Fruit fly (Drosophila melanogaster) whole organism, embryonic: ENCODE data around the gene RtcB.
A peak's percentile ranks its signal among the peaks of the same experiment; 100 is the strongest.

Source experiments
- Abd-B ChIP-seq: fragments of 200-800 bp; sonication (Bioruptor generic); optimal IDR thresholded peaks from 2 replicates; lab custom pipeline; 2018; ENCODE audit warnings: missing biosample characterization, mild to moderate bottlenecking, missing genetic modification characterization, moderate library complexity
- Adf1 ChIP-seq: fragments of 200-800 bp; sonication (Bioruptor generic); IDR thresholded peaks from 2 replicates; pipeline ENCODE4 v1.3.6; 2022; ENCODE audit warnings: missing biosample characterization, missing genetic modification characterization
- B-H2 ChIP-seq: fragments of 200-800 bp; sonication (Bioruptor generic); optimal IDR thresholded peaks from 2 replicates; lab custom pipeline; 2018; ENCODE audit warnings: missing biosample characterization, mild to moderate bottlenecking, missing genetic modification characterization
- CG1024 ChIP-seq: fragments of 200-800 bp; sonication (Bioruptor generic); IDR thresholded peaks from 2 replicates; pipeline ENCODE4 v1.3.6; 2022; ENCODE audit warnings: missing biosample characterization, missing genetic modification characterization
- CG12155 ChIP-seq: fragments of 200-800 bp; sonication (Bioruptor generic); optimal IDR thresholded peaks from 3 replicates; lab custom pipeline; 2016; ENCODE audit warnings: missing biosample characterization, missing genetic modification characterization
- CG12744 ChIP-seq: fragments of 200-800 bp; sonication (Bioruptor generic); optimal IDR thresholded peaks from 2 replicates; lab custom pipeline; 2016; ENCODE audit warnings: missing biosample characterization, missing genetic modification characterization
- CG14014 ChIP-seq: fragments of 200-800 bp; sonication (Bioruptor generic); IDR thresholded peaks from 2 replicates; pipeline ENCODE4 v1.3.6; 2022; ENCODE audit warnings: missing biosample characterization, missing genetic modification characterization
- CG14710 ChIP-seq: fragments of 200-800 bp; sonication (Bioruptor generic); optimal IDR thresholded peaks from 3 replicates; lab custom pipeline; 2019; ENCODE audit warnings: missing biosample characterization, mild to moderate bottlenecking, missing genetic modification characterization, moderate library complexity
- CG17186 ChIP-seq: fragments of 200-800 bp; sonication (Bioruptor generic); optimal IDR thresholded peaks from 3 replicates; lab custom pipeline; 2017; ENCODE audit warnings: missing biosample characterization, missing genetic modification reagents, missing genetic modification characterization
- CG17829 ChIP-seq: fragments of 200-800 bp; optimal IDR thresholded peaks from 2 replicates; lab custom pipeline; 2019; ENCODE audit warnings: missing biosample characterization, mild to moderate bottlenecking, missing genetic modification characterization, moderate library complexity
- CG18619 ChIP-seq: fragments of 200-800 bp; sonication (Bioruptor generic); optimal IDR thresholded peaks from 3 replicates; lab custom pipeline; 2017; ENCODE audit warnings: missing biosample characterization, mild to moderate bottlenecking, missing genetic modification characterization
- CG2129 ChIP-seq: fragments of 200-800 bp; sonication (Bioruptor generic); IDR thresholded peaks from 2 replicates; pipeline ENCODE4 v1.3.6; 2022; ENCODE audit warnings: missing biosample characterization, missing genetic modification characterization; ENCODE audit not compliant: partially characterized antibody
- CG34376 ChIP-seq: fragments of 200-800 bp; sonication (Bioruptor generic); optimal IDR thresholded peaks from 2 replicates; lab custom pipeline; 2018; ENCODE audit warnings: missing biosample characterization, mild to moderate bottlenecking, missing genetic modification characterization
- CG34422 ChIP-seq: fragments of 200-800 bp; sonication (Bioruptor generic); IDR thresholded peaks from 3 replicates; pipeline ENCODE4 v1.3.6; 2022; ENCODE audit warnings: missing biosample characterization, missing genetic modification characterization
- CG4328 ChIP-seq: fragments of 200-800 bp; sonication (Bioruptor generic); optimal IDR thresholded peaks from 3 replicates; lab custom pipeline; 2017; ENCODE audit warnings: missing biosample characterization, missing genetic modification reagents, missing genetic modification characterization
- CG4404 ChIP-seq: fragments of 200-800 bp; sonication (Bioruptor generic); IDR thresholded peaks from 2 replicates; pipeline ENCODE4 v1.3.6; 2022; ENCODE audit warnings: missing biosample characterization, missing genetic modification characterization
- CG4617 ChIP-seq: fragments of 200-800 bp; sonication (Bioruptor generic); optimal IDR thresholded peaks from 3 replicates; lab custom pipeline; 2016; ENCODE audit warnings: missing biosample characterization, missing genetic modification characterization, borderline replicate concordance
- CG6654 ChIP-seq: fragments of 200-800 bp; sonication (Bioruptor generic); optimal IDR thresholded peaks from 2 replicates; lab custom pipeline; 2017; ENCODE audit warnings: missing biosample characterization, mild to moderate bottlenecking, missing genetic modification characterization
- CG7357 ChIP-seq: fragments of 200-800 bp; sonication (Bioruptor generic); IDR thresholded peaks from 3 replicates; pipeline ENCODE4 v1.3.6; 2022; ENCODE audit warnings: missing biosample characterization, missing genetic modification characterization
- CG7372 ChIP-seq: fragments of 200-800 bp; sonication (Bioruptor generic); IDR thresholded peaks from 2 replicates; pipeline ENCODE4 v1.3.6; 2022; ENCODE audit warnings: missing biosample characterization, missing genetic modification characterization
- CG8281 ChIP-seq: fragments of 200-800 bp; sonication (Bioruptor generic); optimal IDR thresholded peaks from 2 replicates; lab custom pipeline; 2018; ENCODE audit warnings: missing biosample characterization, mild to moderate bottlenecking, missing genetic modification characterization, moderate library complexity
- CkIIα-i1 ChIP-seq: fragments of 200-800 bp; sonication (Bioruptor generic); IDR thresholded peaks from 2 replicates; pipeline ENCODE4 v1.3.6; 2022; ENCODE audit warnings: missing biosample characterization, missing genetic modification characterization
- CoRest ChIP-seq: fragments of 200-800 bp; sonication (Bioruptor generic); optimal IDR thresholded peaks from 3 replicates; lab custom pipeline; 2018; ENCODE audit warnings: missing biosample characterization, mild to moderate bottlenecking, missing genetic modification characterization, moderate library complexity
- Dll ChIP-seq: fragments of 200-800 bp; sonication (Bioruptor generic); IDR thresholded peaks from 4 replicates; pipeline ENCODE4 v1.3.6; 2022; ENCODE audit warnings: missing biosample characterization, missing genetic modification characterization; ENCODE audit not compliant: partially characterized antibody
- Fer3 ChIP-seq: fragments of 200-800 bp; sonication (Bioruptor generic); optimal IDR thresholded peaks from 2 replicates; lab custom pipeline; 2018; ENCODE audit warnings: missing biosample characterization, mild to moderate bottlenecking, missing genetic modification characterization, moderate library complexity
- Hand ChIP-seq: fragments of 200-800 bp; sonication (Bioruptor generic); optimal IDR thresholded peaks from 2 replicates; lab custom pipeline; 2017; ENCODE audit warnings: mild to moderate bottlenecking, missing biosample characterization, missing genetic modification reagents, missing genetic modification characterization
- Hmx ChIP-seq: fragments of 200-800 bp; sonication (Bioruptor generic); optimal IDR thresholded peaks from 2 replicates; lab custom pipeline; 2016; ENCODE audit warnings: missing biosample characterization, missing genetic modification characterization
- Mes4 ChIP-seq: fragments of 200-800 bp; sonication (Bioruptor generic); optimal IDR thresholded peaks from 2 replicates; lab custom pipeline; 2016; ENCODE audit warnings: missing biosample characterization, missing genetic modification characterization
- Myb ChIP-seq: fragments of 200-800 bp; sonication (Bioruptor generic); optimal IDR thresholded peaks from 2 replicates; lab custom pipeline; 2016; ENCODE audit warnings: missing biosample characterization, missing genetic modification characterization
- Nf-YC ChIP-seq: fragments of 200-800 bp; optimal IDR thresholded peaks from 3 replicates; lab custom pipeline; 2019; ENCODE audit warnings: missing biosample characterization, mild to moderate bottlenecking, missing genetic modification characterization, moderate library complexity
- Ravus ChIP-seq: fragments of 200-800 bp; sonication (Bioruptor generic); IDR thresholded peaks from 2 replicates; pipeline ENCODE4 v1.3.6; 2022; ENCODE audit warnings: missing biosample characterization, missing genetic modification characterization
- Rfx ChIP-seq: fragments of 200-800 bp; sonication (Bioruptor generic); IDR thresholded peaks from 2 replicates; pipeline ENCODE4 v1.3.6; 2022; ENCODE audit warnings: missing biosample characterization, missing genetic modification characterization
- Six4 ChIP-seq: fragments of 200-800 bp; sonication (Bioruptor generic); optimal IDR thresholded peaks from 2 replicates; lab custom pipeline; 2016; ENCODE audit warnings: missing biosample characterization, missing genetic modification characterization
- Sox100B ChIP-seq: fragments of 200-800 bp; sonication (Bioruptor generic); optimal IDR thresholded peaks from 3 replicates; lab custom pipeline; 2018; ENCODE audit warnings: missing biosample characterization, mild to moderate bottlenecking, missing genetic modification characterization
- Sox102F ChIP-seq: fragments of 200-800 bp; sonication (Bioruptor generic); optimal IDR thresholded peaks from 2 replicates; lab custom pipeline; 2018; ENCODE audit warnings: missing biosample characterization, mild to moderate bottlenecking, missing genetic modification characterization, moderate library complexity
- Stat92E ChIP-seq, 3 experiments: fragments of >200 bp in 2 of 3; fragments of 200-800 bp in 1 of 3; sonication (Bioruptor generic) in 1 of 3; optimal IDR thresholded peaks; 2 replicates each; lab custom pipeline; 2017 to 2019; ENCODE audit warnings: missing biosample characterization in 3 of 3, missing genetic modification characterization in 3 of 3, mild to moderate bottlenecking in 1 of 3, moderate library complexity in 1 of 3
- Taf1 ChIP-seq: fragments of 200-800 bp; sonication (Bioruptor generic); IDR thresholded peaks from 2 replicates; pipeline ENCODE4 v1.3.6; 2022; ENCODE audit warnings: missing biosample characterization, missing genetic modification characterization
- Tbp ChIP-seq: fragments of >200 bp; optimal IDR thresholded peaks from 2 replicates; lab custom pipeline; 2018; ENCODE audit warnings: missing biosample characterization, missing genetic modification characterization
- br ChIP-seq: fragments of >200 bp; optimal IDR thresholded peaks from 2 replicates; lab custom pipeline; 2017
- caup ChIP-seq: fragments of 200-800 bp; sonication (Bioruptor generic); optimal IDR thresholded peaks from 3 replicates; lab custom pipeline; 2017; ENCODE audit warnings: missing biosample characterization, mild to moderate bottlenecking, missing genetic modification characterization, moderate library complexity; ENCODE audit not compliant: severe bottlenecking
- chinmo ChIP-seq: fragments of 200-800 bp; sonication (Bioruptor generic); IDR thresholded peaks from 4 replicates; pipeline ENCODE4 v1.3.6; 2022; ENCODE audit warnings: missing biosample characterization, missing genetic modification characterization; ENCODE audit not compliant: partially characterized antibody
- croc ChIP-seq: fragments of 200-800 bp; sonication (Bioruptor generic); conservative IDR thresholded peaks from 3 replicates; pipeline ENCODE4 v1.3.6; 2022; ENCODE audit warnings: missing biosample characterization, missing genetic modification characterization
- emc ChIP-seq: fragments of 200-800 bp; sonication (Bioruptor generic); optimal IDR thresholded peaks from 2 replicates; lab custom pipeline; 2016; ENCODE audit warnings: missing biosample characterization, missing genetic modification characterization
- gcm2 ChIP-seq: fragments of 200-800 bp; sonication (Bioruptor generic); optimal IDR thresholded peaks from 2 replicates; lab custom pipeline; 2016; ENCODE audit warnings: missing biosample characterization, missing genetic modification characterization
- gro ChIP-seq: fragments of 200-800 bp; sonication (Bioruptor generic); optimal IDR thresholded peaks from 2 replicates; lab custom pipeline; 2016; ENCODE audit warnings: missing biosample characterization, missing genetic modification characterization
- onecut ChIP-seq: fragments of 200-800 bp; sonication (Bioruptor generic); IDR thresholded peaks from 2 replicates; pipeline ENCODE4 v1.3.6; 2022; ENCODE audit warnings: missing biosample characterization, missing genetic modification characterization
- rib ChIP-seq: fragments of 200-800 bp; sonication (Bioruptor generic); IDR thresholded peaks from 2 replicates; pipeline ENCODE4 v1.3.6; 2022; ENCODE audit warnings: missing biosample characterization, missing genetic modification characterization
- slp2 ChIP-seq: fragments of 200-800 bp; sonication (Bioruptor generic); optimal IDR thresholded peaks from 2 replicates; lab custom pipeline; 2016; ENCODE audit warnings: missing biosample characterization, missing genetic modification characterization
- sna ChIP-seq: fragments of 200-800 bp; sonication (Bioruptor generic); IDR thresholded peaks from 2 replicates; pipeline ENCODE4 v1.3.6; 2022; ENCODE audit warnings: missing biosample characterization, missing genetic modification characterization; ENCODE audit not compliant: partially characterized antibody
- toy ChIP-seq: fragments of 200-800 bp; sonication (Bioruptor generic); IDR thresholded peaks from 2 replicates; pipeline ENCODE4 v1.3.6; 2022; ENCODE audit warnings: missing biosample characterization, missing genetic modification characterization

RtcB gene

dm6 chr2L:19423467-19424122 is 6.8 kb upstream of the RtcB start, which contains the start of the genes Alp12 and CG13085 (continued):
- peak; percentile 81 for TF ChIP-seq CG1024
- peak; percentile 99 for TF ChIP-seq CoRest
- no peak for TF ChIP-seq CG2129
- peak; percentile 100 for TF ChIP-seq Sox100B
- peak; percentile 88 for TF ChIP-seq Ravus (GFP tag; lab: Robert Waterston, UW)
- peak; percentile 97 for TF ChIP-seq caup
- peak; percentile 97 for TF ChIP-seq CG14710 (tag; lab: Kevin White, UChicago)
- peak in 1 of 3 experiments; percentile 93 for TF ChIP-seq Stat92E (GFP tag; optimal IDR thresholded peaks at IDR 0.05; lab: Kevin White, UChicago)
- TF ChIP-seq Nf-YC = peak; percentile 95
- peak; percentile 94 for TF ChIP-seq rib
- TF ChIP-seq Taf1 = peak; percentile 90
- TF ChIP-seq onecut (GFP tag; lab: Robert Waterston, UW) = peak; percentile 90
- TF ChIP-seq CG4404 (GFP tag; lab: Robert Waterston, UW) = peak; percentile 88
- TF ChIP-seq CG14014 (GFP tag; lab: Robert Waterston, UW) = peak; percentile 95
- TF ChIP-seq Adf1 (GFP tag; lab: Robert Waterston, UW) = peak; percentile 83
- peak; percentile 96 for TF ChIP-seq croc
- TF ChIP-seq Myb (GFP tag; lab: Kevin White, UChicago) = peak; percentile 78
- TF ChIP-seq Rfx (GFP tag; lab: Robert Waterston, UW) = peak; percentile 95
- TF ChIP-seq Fer3 (tag; lab: Kevin White, UChicago) = peak; percentile 97
- no peak for TF ChIP-seq br (lab: Kevin White, UChicago)
- TF ChIP-seq slp2 = peak; percentile 92
- TF ChIP-seq CkIIα-i1 (GFP tag; lab: Robert Waterston, UW) = peak; percentile 68
- TF ChIP-seq CG6654 (GFP tag; lab: Kevin White, UChicago) = peak; percentile 91
- peak; percentile 94 for TF ChIP-seq Abd-B
- peak; percentile 90 for TF ChIP-seq CG17186 (GFP tag; lab: Kevin White, UChicago)
- peak; percentile 97 for TF ChIP-seq B-H2 (GFP tag; lab: Kevin White, UChicago)
- TF ChIP-seq CG17829 = peak; percentile 98
- peak; percentile 74; the same call in 1 of the 4 replicates for TF ChIP-seq chinmo (GFP tag; lab: Robert Waterston, UW)
- TF ChIP-seq gro (GFP tag; lab: Kevin White, UChicago) = peak; percentile 92
- peak; percentile 95 for TF ChIP-seq CG34422 (GFP tag; lab: Robert Waterston, UW)
- TF ChIP-seq CG4617 (GFP tag; lab: Kevin White, UChicago) = peak; percentile 85
- TF ChIP-seq toy (GFP tag; lab: Robert Waterston, UW) = peak; percentile 91
- TF ChIP-seq Dll (GFP tag; lab: Robert Waterston, UW) = no peak; the same call in 3 of the 4 replicates
- peak; percentile 99 for TF ChIP-seq CG4328 (GFP tag; lab: Kevin White, UChicago)
- TF ChIP-seq emc (GFP tag; lab: Kevin White, UChicago) = peak; percentile 86
- peak; percentile 93 for TF ChIP-seq CG8281
- TF ChIP-seq Six4 (GFP tag; lab: Kevin White, UChicago) = peak; percentile 95
- peak; percentile 90 for TF ChIP-seq Hmx (GFP tag; lab: Kevin White, UChicago)
- TF ChIP-seq sna = no peak
- peak; percentile 97 for TF ChIP-seq CG7372
- TF ChIP-seq Tbp (GFP tag; lab: Kevin White, UChicago) = no peak
- TF ChIP-seq CG7357 = peak; percentile 92
- peak; percentile 99 for TF ChIP-seq CG18619 (GFP tag; lab: Kevin White, UChicago)
- TF ChIP-seq Sox102F (GFP tag; lab: Kevin White, UChicago) = peak; percentile 97
- peak; percentile 99 for TF ChIP-seq Hand (GFP tag; lab: Kevin White, UChicago)
- peak; percentile 99 for TF ChIP-seq CG34376
- TF ChIP-seq CG12744 (GFP tag; lab: Kevin White, UChicago) = peak; percentile 95
- peak; percentile 88 for TF ChIP-seq Mes4 (GFP tag; lab: Kevin White, UChicago)
- TF ChIP-seq gcm2 = peak; percentile 88
- peak; percentile 95 for TF ChIP-seq CG12155 (GFP tag; lab: Kevin White, UChicago)
